Worm (Caenorhabditis elegans) whole organism, young adult: ENCODE results near the gene lig-1.

ENCODE experiments used
- Y56A3A.18 ChIP-seq: fragments of 200-800 bp; sonication (Bioruptor generic); IDR thresholded peaks from 2 replicates; pipeline ENCODE4 v1.3.6; 2022; ENCODE audit warnings: missing genetic modification reagents, missing genetic modification characterization, missing compliant biosample characterization
- ama-1 ChIP-seq, 3 experiments: fragments of 150-350 bp in 1 of 3; sonication (generic microtip) in 2 of 3; optimal IDR thresholded peaks; 2 replicates each; lab custom pipeline; 2014 to 2018; ENCODE audit warnings: missing biosample characterization in 2 of 3, missing genetic modification characterization in 2 of 3, missing genetic modification reagents in 2 of 3
- hrde-1 ChIP-seq: sonication (generic microtip); optimal IDR thresholded peaks from 2 replicates; lab custom pipeline; 2016; ENCODE audit warnings: missing genetic modification characterization, mild to moderate bottlenecking, missing compliant biosample characterization, moderate library complexity, missing genotype, missing genetic modification reagents, borderline replicate concordance
- lsy-27 ChIP-seq: sonication (generic microtip); optimal IDR thresholded peaks from 2 replicates; lab custom pipeline; 2017; ENCODE audit warnings: missing genetic modification characterization, mild to moderate bottlenecking, missing compliant biosample characterization, antibody characterized with exemption, missing genotype, borderline replicate concordance; ENCODE audit not compliant: insufficient read depth
- nfya-1 ChIP-seq: sonication (generic microtip); optimal IDR thresholded peaks from 2 replicates; lab custom pipeline; 2017; ENCODE audit warnings: antibody characterized with exemption, missing compliant biosample characterization, missing genetic modification characterization, borderline replicate concordance; ENCODE audit not compliant: insufficient read depth
- pha-4 ChIP-seq: fragments of 150-350 bp; sonication (generic microtip); optimal IDR thresholded peaks from 2 replicates; lab custom pipeline; 2014; ENCODE audit warnings: missing biosample characterization, missing genetic modification reagents, missing genetic modification characterization

DNA sequence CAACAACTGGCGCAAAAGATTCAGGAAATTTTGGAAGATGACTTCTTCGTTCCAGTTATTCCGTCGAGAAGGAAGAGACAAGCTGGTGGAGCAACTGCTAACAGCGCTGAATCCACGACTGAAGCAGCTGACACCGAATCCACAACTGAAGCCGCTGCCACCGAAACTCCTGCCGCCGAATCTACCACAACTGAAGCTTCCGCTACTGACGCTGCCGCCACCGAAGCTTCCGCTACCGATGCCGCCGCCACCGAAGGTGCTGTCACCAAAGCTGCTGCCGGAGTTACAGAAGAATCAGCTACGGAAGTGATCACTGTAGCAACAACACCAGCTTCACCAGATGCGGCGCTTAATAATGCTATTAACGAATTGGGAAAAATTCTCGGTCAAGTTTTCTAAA is 19.4 kb upstream of the lig-1 start:
- TF ChIP-seq ama-1 (optimal IDR thresholded peaks at IDR 0.05; lab: Kevin White, UChicago) (no peak), ama-1 (GFP tag; optimal IDR thresholded peaks at IDR 0.05; lab: Kevin White, UChicago) (no peak), Y56A3A.18 (GFP tag; lab: Robert Waterston, UW) (no peak), hrde-1 (no peak), pha-4 (tag; lab: Kevin White, UChicago) (no peak), nfya-1 (tag; lab: Kevin White, UChicago) (no peak), lsy-27 (tag; lab: Kevin White, UChicago) (no peak)
